Fruit fly (Drosophila melanogaster): ENCODE measurements around the gene CG2991.

CG2991 gene

dm6 chr2L:2857862-2858734, 1.1 kb downstream of the CG2991 start (continued):
- TF ChIP-seq CG4617 (GFP tag; optimal IDR thresholded peaks at IDR 0.05; ENCODE audit: borderline replicate concordance): no peak
- TF ChIP-seq en (GFP tag; optimal IDR thresholded peaks at IDR 0.05): no peak
- no peak for TF ChIP-seq ranshi (GFP tag; IDR thresholded peaks at IDR 0.05)
- TF ChIP-seq CG2129 (GFP tag; IDR thresholded peaks at IDR 0.05; ENCODE audit: partially characterized antibody): no peak
- TF ChIP-seq gsb (GFP tag; IDR thresholded peaks at IDR 0.05): no peak
- no peak for TF ChIP-seq CG10366 (GFP tag; IDR thresholded peaks at IDR 0.05)
- no peak for TF ChIP-seq jing (GFP tag; optimal IDR thresholded peaks at IDR 0.05)
- TF ChIP-seq toy (GFP tag; IDR thresholded peaks at IDR 0.05): no peak
- TF ChIP-seq stwl (tag; optimal IDR thresholded peaks at IDR 0.05): no peak
- TF ChIP-seq CG12104 (GFP tag; optimal IDR thresholded peaks at IDR 0.05): no peak
- peak; percentile 29; the same call in 1 of the 2 replicates for TF ChIP-seq Xrp1 (GFP tag; IDR thresholded peaks at IDR 0.05)
- no peak for TF ChIP-seq hkb (optimal IDR thresholded peaks at IDR 0.05)
- TF ChIP-seq hkb (GFP tag; IDR thresholded peaks at IDR 0.05): no peak
- no peak for TF ChIP-seq CG3838 (GFP tag; optimal IDR thresholded peaks at IDR 0.05)
- TF ChIP-seq CG4360 (GFP tag; IDR thresholded peaks at IDR 0.05): 0 out of 2 replicates have a peak, but pooled peaks have one; percentile 30
- no peak for TF ChIP-seq CG32772 (GFP tag; IDR thresholded peaks at IDR 0.05)
- no peak for TF ChIP-seq CG2202 (tag; optimal IDR thresholded peaks at IDR 0.05)
- peak; percentile 76; the same call in 1 of the 2 replicates for TF ChIP-seq rib (GFP tag; IDR thresholded peaks at IDR 0.05)
- TF ChIP-seq CoRest (tag; optimal IDR thresholded peaks at IDR 0.05): no peak
- TF ChIP-seq Elba2 (GFP tag; optimal IDR thresholded peaks at IDR 0.05): no peak
- TF ChIP-seq D19B (GFP tag; optimal IDR thresholded peaks at IDR 0.05): no peak
- TF ChIP-seq CG3163 (GFP tag; optimal IDR thresholded peaks at IDR 0.05): no peak
- no peak for TF ChIP-seq CG32767 (GFP tag; IDR thresholded peaks at IDR 0.05)
- TF ChIP-seq Ets65A (GFP tag): peak; percentile 35
- TF ChIP-seq pum (GFP tag; optimal IDR thresholded peaks at IDR 0.05): no peak
- TF ChIP-seq HLH4C (GFP tag; IDR thresholded peaks at IDR 0.05; ENCODE audit: partially characterized antibody): no peak
- no peak for TF ChIP-seq CG15696 (tag; optimal IDR thresholded peaks at IDR 0.05)
- no peak for TF ChIP-seq repo (GFP tag; optimal IDR thresholded peaks at IDR 0.05)
- TF ChIP-seq dmrt99B (tag; optimal IDR thresholded peaks at IDR 0.05): peak; percentile 45
- no peak for TF ChIP-seq sr (GFP tag; IDR thresholded peaks at IDR 0.05)
- peak; percentile 42 for TF ChIP-seq CG12071 (GFP tag; optimal IDR thresholded peaks at IDR 0.05)
- TF ChIP-seq danr (GFP tag; IDR thresholded peaks at IDR 0.05): no peak
- TF ChIP-seq CG9797 (GFP tag; optimal IDR thresholded peaks at IDR 0.05): no peak
- TF ChIP-seq run (tag; optimal IDR thresholded peaks at IDR 0.05): no peak
- no peak for TF ChIP-seq hb (GFP tag; IDR thresholded peaks at IDR 0.05; ENCODE audit: partially characterized antibody)
- TF ChIP-seq CG17829 (tag; optimal IDR thresholded peaks at IDR 0.05): no peak
- TF ChIP-seq Scr (GFP tag; IDR thresholded peaks at IDR 0.05; ENCODE audit: partially characterized antibody): no peak
- TF ChIP-seq fd96Cb (tag; optimal IDR thresholded peaks at IDR 0.05): no peak
- TF ChIP-seq chif (GFP tag; optimal IDR thresholded peaks at IDR 0.05): no peak
- TF ChIP-seq CG34376 (GFP tag; optimal IDR thresholded peaks at IDR 0.05): peak; percentile 36
- no peak for TF ChIP-seq CG18619 (GFP tag; optimal IDR thresholded peaks at IDR 0.05)
- TF ChIP-seq psq (GFP tag; optimal IDR thresholded peaks at IDR 0.05): no peak
- 0 out of 3 replicates have a peak, but pooled peaks have one; percentile 40 for TF ChIP-seq dysf (GFP tag; IDR thresholded peaks at IDR 0.05)
- no peak for TF ChIP-seq Atf3 (GFP tag; optimal IDR thresholded peaks at IDR 0.05)
- no peak for TF ChIP-seq CG6654 (GFP tag; optimal IDR thresholded peaks at IDR 0.05)
- TF ChIP-seq CG1647 (GFP tag; optimal IDR thresholded peaks at IDR 0.05): no peak
- TF ChIP-seq CG4282 (GFP tag; optimal IDR thresholded peaks at IDR 0.05): peak; percentile 6
- TF ChIP-seq CHES-1-like (GFP tag; optimal IDR thresholded peaks at IDR 0.05): no peak
- TF ChIP-seq CG15514 (GFP tag; optimal IDR thresholded peaks at IDR 0.05): no peak
- no peak for TF ChIP-seq NC2β (GFP tag; optimal IDR thresholded peaks at IDR 0.05)

All from whole organism, embryonic.